Fruit fly (Drosophila melanogaster) whole organism, embryonic: ENCODE results near the gene CG10663.

ENCODE experiments used
- CG10209 ChIP-seq: fragments of 200-800 bp; sonication (Bioruptor generic); optimal IDR thresholded peaks from 3 replicates; lab custom pipeline; 2017; ENCODE audit warnings: missing biosample characterization, mild to moderate bottlenecking, missing genetic modification characterization, missing genetic modification reagents
- CG10274 ChIP-seq: fragments of 200-800 bp; sonication (Bioruptor generic); optimal IDR thresholded peaks from 3 replicates; lab custom pipeline; 2017; ENCODE audit warnings: missing biosample characterization, mild to moderate bottlenecking, missing genetic modification characterization
- CG11093 ChIP-seq: fragments of 200-800 bp; sonication (Bioruptor generic); IDR thresholded peaks from 3 replicates; pipeline ENCODE4 v1.3.6; 2022; ENCODE audit warnings: missing biosample characterization, missing genetic modification characterization
- CG11247 ChIP-seq: fragments of 200-800 bp; sonication (Bioruptor generic); IDR thresholded peaks from 2 replicates; pipeline ENCODE4 v1.3.6; 2022; ENCODE audit warnings: missing biosample characterization, missing genetic modification characterization
- CG12104 ChIP-seq: fragments of 200-800 bp; sonication (Bioruptor generic); optimal IDR thresholded peaks from 3 replicates; lab custom pipeline; 2016; ENCODE audit warnings: missing biosample characterization, missing genetic modification characterization
- CG12219 ChIP-seq: fragments of 200-800 bp; sonication (Bioruptor generic); optimal IDR thresholded peaks from 3 replicates; lab custom pipeline; 2018; ENCODE audit warnings: missing biosample characterization, mild to moderate bottlenecking, missing genetic modification characterization
- CG12299 ChIP-seq: fragments of 200-800 bp; sonication (Bioruptor generic); optimal IDR thresholded peaks from 2 replicates; lab custom pipeline; 2018; ENCODE audit warnings: missing biosample characterization, mild to moderate bottlenecking, missing genetic modification characterization
- CG12391 ChIP-seq: fragments of 200-800 bp; sonication (Bioruptor generic); optimal IDR thresholded peaks from 3 replicates; lab custom pipeline; 2018; ENCODE audit warnings: missing biosample characterization, mild to moderate bottlenecking, missing genetic modification characterization, moderate library complexity
- CG13424 ChIP-seq: fragments of 200-800 bp; sonication (Bioruptor generic); optimal IDR thresholded peaks from 2 replicates; lab custom pipeline; 2019; ENCODE audit warnings: missing biosample characterization, mild to moderate bottlenecking, missing genetic modification characterization, moderate library complexity
- CG14441 ChIP-seq: fragments of 200-800 bp; sonication (Bioruptor generic); IDR thresholded peaks from 2 replicates; pipeline ENCODE4 v1.3.6; 2022; ENCODE audit warnings: missing biosample characterization, missing genetic modification characterization
- CG17361 ChIP-seq: fragments of 200-800 bp; sonication (Bioruptor generic); IDR thresholded peaks from 3 replicates; pipeline ENCODE4 v1.3.6; 2022; ENCODE audit warnings: missing biosample characterization, missing genetic modification characterization
- CG17568 ChIP-seq: fragments of 200-800 bp; sonication (Bioruptor generic); optimal IDR thresholded peaks from 2 replicates; lab custom pipeline; 2018; ENCODE audit warnings: missing biosample characterization, mild to moderate bottlenecking, missing genetic modification characterization, moderate library complexity
- CG18764 ChIP-seq: fragments of 200-800 bp; sonication (Bioruptor generic); optimal IDR thresholded peaks from 3 replicates; lab custom pipeline; 2016; ENCODE audit warnings: missing biosample characterization, missing genetic modification characterization
- CG31365 ChIP-seq: fragments of 200-800 bp; sonication (Bioruptor generic); optimal IDR thresholded peaks from 2 replicates; lab custom pipeline; 2018; ENCODE audit warnings: missing biosample characterization, mild to moderate bottlenecking, missing genetic modification characterization
- CG31388 ChIP-seq: fragments of 200-800 bp; sonication (Bioruptor generic); optimal IDR thresholded peaks from 2 replicates; lab custom pipeline; 2016; ENCODE audit warnings: missing biosample characterization, missing genetic modification characterization
- CG32772 ChIP-seq: fragments of 200-800 bp; sonication (Bioruptor generic); IDR thresholded peaks from 2 replicates; pipeline ENCODE4 v1.3.6; 2022; ENCODE audit warnings: missing biosample characterization, missing genetic modification characterization
- CG3281 ChIP-seq: fragments of 200-800 bp; sonication (Bioruptor generic); optimal IDR thresholded peaks from 3 replicates; lab custom pipeline; 2017; ENCODE audit warnings: missing biosample characterization, mild to moderate bottlenecking, missing genetic modification characterization
- CG33213 ChIP-seq: fragments of 200-800 bp; sonication (Bioruptor generic); optimal IDR thresholded peaks from 3 replicates; lab custom pipeline; 2016; ENCODE audit warnings: missing biosample characterization, missing genetic modification characterization
- CG33557 ChIP-seq: fragments of 200-800 bp; sonication (Bioruptor generic); optimal IDR thresholded peaks from 2 replicates; lab custom pipeline; 2019; ENCODE audit warnings: missing biosample characterization, mild to moderate bottlenecking, missing genetic modification characterization, moderate library complexity
- CG4328 ChIP-seq: fragments of 200-800 bp; sonication (Bioruptor generic); optimal IDR thresholded peaks from 3 replicates; lab custom pipeline; 2017; ENCODE audit warnings: missing biosample characterization, missing genetic modification reagents, missing genetic modification characterization
- CG4424 ChIP-seq: fragments of 200-800 bp; sonication (Bioruptor generic); optimal IDR thresholded peaks from 3 replicates; lab custom pipeline; 2016; ENCODE audit warnings: missing biosample characterization, missing genetic modification characterization
- CG7786 ChIP-seq: fragments of 200-800 bp; sonication (Bioruptor generic); optimal IDR thresholded peaks from 2 replicates; lab custom pipeline; 2016; ENCODE audit warnings: missing biosample characterization, missing genetic modification characterization
- CG8290 ChIP-seq, 3 experiments: fragments of 200-800 bp; sonication (Bioruptor generic); optimal IDR thresholded peaks; 2 replicates each; lab custom pipeline; 2016 to 2019; ENCODE audit warnings: missing biosample characterization in 3 of 3, missing genetic modification characterization in 3 of 3, mild to moderate bottlenecking in 2 of 3, moderate library complexity in 1 of 3
- CG8944 ChIP-seq: fragments of 200-800 bp; sonication (Bioruptor generic); optimal IDR thresholded peaks from 3 replicates; lab custom pipeline; 2016; ENCODE audit warnings: missing biosample characterization, missing genetic modification characterization
- CG9609 ChIP-seq: fragments of 200-800 bp; sonication (Bioruptor generic); optimal IDR thresholded peaks from 3 replicates; lab custom pipeline; 2016; ENCODE audit warnings: missing biosample characterization, missing genetic modification characterization
- CG9727 ChIP-seq: fragments of 200-800 bp; sonication (Bioruptor generic); optimal IDR thresholded peaks from 3 replicates; lab custom pipeline; 2017; ENCODE audit warnings: missing biosample characterization, mild to moderate bottlenecking, missing genetic modification characterization
- E2f2 ChIP-seq: fragments of 200-800 bp; sonication (Bioruptor generic); IDR thresholded peaks from 2 replicates; pipeline ENCODE4 v1.3.6; 2022; ENCODE audit warnings: missing biosample characterization, missing genetic modification characterization
- H2.0 ChIP-seq: fragments of 200-800 bp; sonication (Bioruptor generic); IDR thresholded peaks from 2 replicates; pipeline ENCODE4 v1.3.6; 2022; ENCODE audit warnings: missing biosample characterization, missing genetic modification characterization
- NFAT ChIP-seq: fragments of 200-800 bp; sonication (Bioruptor generic); IDR thresholded peaks from 2 replicates; pipeline ENCODE4 v1.3.6; 2022; ENCODE audit warnings: missing biosample characterization, missing genetic modification characterization
- Nf-YB ChIP-seq: fragments of 200-800 bp; sonication (Bioruptor generic); optimal IDR thresholded peaks from 3 replicates; lab custom pipeline; 2019; ENCODE audit warnings: missing biosample characterization, mild to moderate bottlenecking, missing genetic modification characterization, moderate library complexity
- NfI ChIP-seq: fragments of 200-800 bp; sonication (Bioruptor generic); optimal IDR thresholded peaks from 3 replicates; lab custom pipeline; 2018; ENCODE audit warnings: missing biosample characterization, mild to moderate bottlenecking, missing genetic modification characterization, moderate library complexity
- Poxn ChIP-seq: fragments of 200-800 bp; sonication (Bioruptor generic); IDR thresholded peaks from 2 replicates; pipeline ENCODE4 v1.3.6; 2022; ENCODE audit warnings: missing biosample characterization, missing genetic modification characterization
- Scr ChIP-seq: fragments of 200-800 bp; sonication (Bioruptor generic); IDR thresholded peaks from 2 replicates; pipeline ENCODE4 v1.3.6; 2022; ENCODE audit warnings: missing biosample characterization, missing genetic modification characterization; ENCODE audit not compliant: partially characterized antibody
- Taf1 ChIP-seq: fragments of 200-800 bp; sonication (Bioruptor generic); IDR thresholded peaks from 2 replicates; pipeline ENCODE4 v1.3.6; 2022; ENCODE audit warnings: missing biosample characterization, missing genetic modification characterization
- Usf ChIP-seq: fragments of 200-800 bp; sonication (Bioruptor generic); optimal IDR thresholded peaks from 2 replicates; lab custom pipeline; 2017; ENCODE audit warnings: missing genotype, missing biosample characterization, missing genetic modification characterization
- amos ChIP-seq: fragments of 200-800 bp; sonication (Bioruptor generic); IDR thresholded peaks from 2 replicates; pipeline ENCODE4 v1.3.6; 2022; ENCODE audit warnings: missing biosample characterization, missing genetic modification characterization; ENCODE audit not compliant: partially characterized antibody
- bab2 ChIP-seq: fragments of 200-800 bp; sonication (Bioruptor generic); optimal IDR thresholded peaks from 2 replicates; lab custom pipeline; 2016; ENCODE audit warnings: missing biosample characterization, missing genetic modification characterization
- chinmo ChIP-seq: fragments of 200-800 bp; sonication (Bioruptor generic); IDR thresholded peaks from 4 replicates; pipeline ENCODE4 v1.3.6; 2022; ENCODE audit warnings: missing biosample characterization, missing genetic modification characterization; ENCODE audit not compliant: partially characterized antibody
- chn ChIP-seq: fragments of 200-800 bp; sonication (Bioruptor generic); optimal IDR thresholded peaks from 2 replicates; lab custom pipeline; 2016; ENCODE audit warnings: missing biosample characterization, missing genetic modification characterization
- ewg ChIP-seq: fragments of 200-800 bp; sonication (Bioruptor generic); optimal IDR thresholded peaks from 3 replicates; lab custom pipeline; 2017; ENCODE audit warnings: mild to moderate bottlenecking, missing biosample characterization, missing genetic modification reagents, missing genetic modification characterization
- gsb ChIP-seq: fragments of 200-800 bp; sonication (Bioruptor generic); IDR thresholded peaks from 2 replicates; pipeline ENCODE4 v1.3.6; 2022; ENCODE audit warnings: missing biosample characterization, missing genetic modification characterization
- inv ChIP-seq: fragments of 200-800 bp; sonication (Bioruptor generic); IDR thresholded peaks from 2 replicates; pipeline ENCODE4 v1.3.6; 2022; ENCODE audit warnings: missing biosample characterization, missing genetic modification characterization; ENCODE audit not compliant: partially characterized antibody
- lilli ChIP-seq: fragments of 200-800 bp; sonication (Bioruptor generic); optimal IDR thresholded peaks from 3 replicates; lab custom pipeline; 2016; ENCODE audit warnings: missing biosample characterization, missing genetic modification characterization
- nerfin-1 ChIP-seq: fragments of 200-800 bp; sonication (Bioruptor generic); optimal IDR thresholded peaks from 3 replicates; lab custom pipeline; 2019; ENCODE audit warnings: missing biosample characterization, mild to moderate bottlenecking, missing genetic modification characterization, moderate library complexity
- odd ChIP-seq: fragments of 200-800 bp; sonication (Bioruptor generic); optimal IDR thresholded peaks from 2 replicates; lab custom pipeline; 2017; ENCODE audit warnings: missing biosample characterization, mild to moderate bottlenecking, missing genetic modification characterization
- psq ChIP-seq: fragments of 200-800 bp; sonication (Bioruptor generic); optimal IDR thresholded peaks from 2 replicates; lab custom pipeline; 2017; ENCODE audit warnings: missing biosample characterization, missing genetic modification characterization
- pum ChIP-seq: fragments of 200-800 bp; sonication (Bioruptor generic); optimal IDR thresholded peaks from 2 replicates; lab custom pipeline; 2016; ENCODE audit warnings: missing biosample characterization, missing genetic modification characterization
- sug ChIP-seq: fragments of 200-800 bp; optimal IDR thresholded peaks from 2 replicates; lab custom pipeline; 2019; ENCODE audit warnings: missing biosample characterization, mild to moderate bottlenecking, missing genetic modification characterization, moderate library complexity
- usp ChIP-seq: fragments of >200 bp; optimal IDR thresholded peaks from 2 replicates; lab custom pipeline; 2017; ENCODE audit warnings: missing biosample characterization, missing genetic modification characterization
- vvl ChIP-seq: fragments of 200-800 bp; sonication (Bioruptor generic); IDR thresholded peaks from 2 replicates; pipeline ENCODE4 v1.3.6; 2022; ENCODE audit warnings: missing biosample characterization, missing genetic modification characterization

Gene CG10663

dm6 chr3L:12514762-12515215, 30.0 kb upstream of the CG10663 start, which contains the start of the genes sti and tral (continued):
- TF ChIP-seq amos (GFP tag; lab: Robert Waterston, UW), result no peak; the same call in 1 of the 2 replicates
- TF ChIP-seq CG4328 (GFP tag; lab: Kevin White, UChicago), result peak; percentile 91
- TF ChIP-seq odd (GFP tag; lab: Kevin White, UChicago), result peak; percentile 59
- TF ChIP-seq pum (GFP tag; lab: Kevin White, UChicago), result peak; percentile 95
- peak; percentile 58 for TF ChIP-seq Nf-YB (GFP tag; lab: Kevin White, UChicago)
- TF ChIP-seq usp (GFP tag; lab: Kevin White, UChicago), result no peak
- peak; percentile 92 for TF ChIP-seq vvl (GFP tag; lab: Robert Waterston, UW)
- TF ChIP-seq CG10274 (GFP tag; lab: Kevin White, UChicago), result peak; percentile 61
- peak; percentile 86 for TF ChIP-seq CG31388 (GFP tag; lab: Kevin White, UChicago)
- TF ChIP-seq CG10209, result peak; percentile 84
- peak; percentile 55 for TF ChIP-seq Usf (GFP tag; lab: Kevin White, UChicago)
- TF ChIP-seq chn (GFP tag; lab: Kevin White, UChicago), result peak; percentile 94
- TF ChIP-seq Poxn (GFP tag; lab: Robert Waterston, UW), result peak; percentile 76
- TF ChIP-seq psq (GFP tag; lab: Kevin White, UChicago), result peak; percentile 74
- TF ChIP-seq CG13424 (tag; lab: Kevin White, UChicago), result peak; percentile 88
- peak; percentile 94 for TF ChIP-seq CG9609 (GFP tag; lab: Kevin White, UChicago)
- TF ChIP-seq CG17568 (GFP tag; lab: Kevin White, UChicago), result no peak
- peak; percentile 96 for TF ChIP-seq bab2 (GFP tag; lab: Kevin White, UChicago)
- TF ChIP-seq inv, result no peak
- TF ChIP-seq NfI (GFP tag; lab: Kevin White, UChicago), result peak; percentile 91
- peak; percentile 81 for TF ChIP-seq nerfin-1 (tag; lab: Kevin White, UChicago)
- peak; percentile 88 for TF ChIP-seq CG9727
- peak; percentile 88 for TF ChIP-seq NFAT (GFP tag; lab: Robert Waterston, UW)
- TF ChIP-seq CG14441 (GFP tag; lab: Robert Waterston, UW), result peak; percentile 86
- peak; percentile 91 for TF ChIP-seq CG4424 (GFP tag; lab: Kevin White, UChicago)
- peak; percentile 83 for TF ChIP-seq CG11247 (GFP tag; lab: Robert Waterston, UW)
- TF ChIP-seq H2.0 (GFP tag; lab: Robert Waterston, UW), result peak; percentile 69
- TF ChIP-seq gsb (GFP tag; lab: Robert Waterston, UW), result peak; percentile 57
- 0 out of 4 replicates have a peak, but pooled peaks have one; percentile 16 for TF ChIP-seq chinmo
- peak; percentile 97 for TF ChIP-seq CG3281 (GFP tag; lab: Kevin White, UChicago)
- peak; percentile 91 for TF ChIP-seq sug
- peak; percentile 81 for TF ChIP-seq ewg
- peak; percentile 77 for TF ChIP-seq CG18764 (GFP tag; lab: Kevin White, UChicago)
- peak; percentile 79 for TF ChIP-seq CG32772 (GFP tag; lab: Robert Waterston, UW)
- peak; percentile 82 for TF ChIP-seq CG11093
- TF ChIP-seq CG12219 (GFP tag; lab: Kevin White, UChicago), result peak; percentile 59
- peak; percentile 88 for TF ChIP-seq CG17361 (GFP tag; lab: Robert Waterston, UW)
- peak; percentile 84 for TF ChIP-seq CG8290 (GFP tag; optimal IDR thresholded peaks at IDR 0.05; lab: Kevin White, UChicago)
- peak; percentile 54 to 75 for TF ChIP-seq CG8290 (tag; optimal IDR thresholded peaks at IDR 0.05; lab: Kevin White, UChicago)
- peak; percentile 73 for TF ChIP-seq Taf1 (GFP tag; lab: Robert Waterston, UW)
- peak; percentile 58 for TF ChIP-seq CG31365 (tag; lab: Kevin White, UChicago)
- peak; percentile 68 for TF ChIP-seq CG12299 (tag; lab: Kevin White, UChicago)
- TF ChIP-seq Scr (GFP tag; lab: Robert Waterston, UW), result peak; percentile 53
- peak; percentile 78 for TF ChIP-seq CG33557 (GFP tag; lab: Kevin White, UChicago)
- peak; percentile 80 for TF ChIP-seq CG12104 (GFP tag; lab: Kevin White, UChicago)
- peak; percentile 99 for TF ChIP-seq E2f2
- TF ChIP-seq CG7786 (GFP tag; lab: Kevin White, UChicago), result peak; percentile 95
- peak; percentile 97 for TF ChIP-seq lilli (GFP tag; lab: Kevin White, UChicago)
- TF ChIP-seq CG8944, result peak; percentile 95
- peak; percentile 89 for TF ChIP-seq CG33213 (GFP tag; lab: Kevin White, UChicago)
- peak; percentile 90 for TF ChIP-seq CG12391 (tag; lab: Kevin White, UChicago)
